Worm (Caenorhabditis elegans) whole organism, midembryonic: ENCODE measurements around the gene srsy-1.

Experiments
- T22C8.4 ChIP-seq: fragments of 200-800 bp; sonication (Bioruptor generic); IDR thresholded peaks from 2 replicates; pipeline ENCODE4 v1.3.6; 2022; ENCODE audit warnings: missing genetic modification characterization, missing compliant biosample characterization
- cog-1 ChIP-seq: sonication (generic microtip); optimal IDR thresholded peaks from 2 replicates; lab custom pipeline; 2016; ENCODE audit warnings: missing genetic modification characterization, missing compliant biosample characterization
- flt-1 ChIP-seq: fragments of 200-800 bp; sonication (Bioruptor generic); IDR thresholded peaks from 2 replicates; pipeline ENCODE4 v1.3.6; 2022; ENCODE audit warnings: missing genetic modification characterization, missing compliant biosample characterization
- med-1 ChIP-seq: sonication (generic microtip); optimal IDR thresholded peaks from 2 replicates; lab custom pipeline; 2017; ENCODE audit warnings: missing genetic modification characterization, mild to moderate bottlenecking, missing compliant biosample characterization, antibody characterized with exemption, missing genetic modification reagents; ENCODE audit not compliant: insufficient read depth
- ref-1 ChIP-seq: fragments of 200-800 bp; sonication (Bioruptor generic); conservative IDR thresholded peaks from 2 replicates; pipeline ENCODE4 v1.3.6; 2022; ENCODE audit warnings: missing genetic modification reagents, missing genetic modification characterization, missing compliant biosample characterization
- tab-1 ChIP-seq: fragments of 200-800 bp; sonication (Bioruptor generic); IDR thresholded peaks from 2 replicates; pipeline ENCODE4 v1.3.6; 2022; ENCODE audit warnings: missing genetic modification characterization, missing compliant biosample characterization
- ztf-23 ChIP-seq: fragments of 200-800 bp; sonication (Bioruptor generic); IDR thresholded peaks from 2 replicates; pipeline ENCODE4 v1.3.6; 2022; ENCODE audit warnings: missing genetic modification reagents, missing genetic modification characterization, missing compliant biosample characterization
- ztf-29 ChIP-seq: fragments of 200-800 bp; sonication (Bioruptor generic); IDR thresholded peaks from 2 replicates; pipeline ENCODE4 v1.3.6; 2022; ENCODE audit warnings: missing genetic modification reagents, missing genetic modification characterization, missing compliant biosample characterization

ce11 chrII:5099034-5099433 is 16.8 kb upstream of the srsy-1 start:
- TF ChIP-seq flt-1 (GFP tag; lab: Robert Waterston, UW) (no peak), ztf-23 (GFP tag; lab: Robert Waterston, UW) (no peak), ztf-29 (GFP tag; lab: Robert Waterston, UW) (no peak), med-1 (GFP tag; lab: Kevin White, UChicago) (no peak), ref-1 (GFP tag; lab: Robert Waterston, UW) (no peak), tab-1 (GFP tag; lab: Robert Waterston, UW) (no peak), cog-1 (tag; lab: Kevin White, UChicago) (no peak), T22C8.4 (GFP tag; lab: Robert Waterston, UW) (no peak)
